Worm (Caenorhabditis elegans) whole organism, L3 larva: ENCODE data around the gene flp-21.

Experiments used
- ama-1 ChIP-seq: fragments of 150-350 bp; optimal IDR thresholded peaks from 2 replicates; lab custom pipeline; 2018
- ceh-28 ChIP-seq: fragments of 150-350 bp; optimal IDR thresholded peaks from 2 replicates; lab custom pipeline; 2014; ENCODE audit warnings: missing biosample characterization, missing genetic modification reagents, missing genetic modification characterization
- ceh-82 ChIP-seq: fragments of 150-350 bp; optimal IDR thresholded peaks from 2 replicates; lab custom pipeline; 2014; ENCODE audit warnings: missing biosample characterization, missing genetic modification characterization
- elt-3 ChIP-seq, 3 experiments: fragments of 150-350 bp in 1 of 3; sonication (generic microtip) in 2 of 3; optimal IDR thresholded peaks; 2 replicates in 2 of 3; 4 replicates in 1 of 3; lab custom pipeline; 2014 to 2017; ENCODE audit warnings: missing biosample characterization in 3 of 3, missing genetic modification characterization in 3 of 3
- hmg-11 ChIP-seq: sonication (generic microtip); optimal IDR thresholded peaks from 2 replicates; lab custom pipeline; 2016; ENCODE audit warnings: missing genetic modification characterization, missing compliant biosample characterization
- nhr-28 ChIP-seq: fragments of 150-350 bp; optimal IDR thresholded peaks from 2 replicates; lab custom pipeline; 2014; ENCODE audit warnings: missing biosample characterization, missing genetic modification characterization
- unc-62 ChIP-seq: fragments of 150-350 bp; sonication (generic microtip); optimal IDR thresholded peaks from 4 replicates; lab custom pipeline; 2014; ENCODE audit warnings: missing biosample characterization, missing genetic modification reagents, missing genetic modification characterization

ce11 chrV:7842228-7842627 is 49.1 kb downstream of the flp-21 start, which contains the start of gene grd-8:
- TF ChIP-seq hmg-11 (tag; lab: Kevin White, UChicago) (no peak), elt-3 (tag; optimal IDR thresholded peaks at IDR 0.05; lab: Kevin White, UChicago) (no peak), ama-1 (no peak), ceh-82 (tag; lab: Kevin White, UChicago) (no peak), unc-62 (GFP tag; lab: Kevin White, UChicago) (no peak), ceh-28 (tag; lab: Kevin White, UChicago) (no peak), nhr-28 (no peak)
